Fruit fly (Drosophila melanogaster) whole organism, larva: Measurements from ENCODE around the gene CG12672.

ENCODE experiments used
- noc ChIP-seq: fragments of 200-800 bp; sonication (Bioruptor generic); optimal IDR thresholded peaks from 3 replicates; lab custom pipeline; 2019; ENCODE audit warnings: missing biosample characterization, mild to moderate bottlenecking, missing genetic modification characterization, moderate library complexity

Gene CG12672

DNA sequence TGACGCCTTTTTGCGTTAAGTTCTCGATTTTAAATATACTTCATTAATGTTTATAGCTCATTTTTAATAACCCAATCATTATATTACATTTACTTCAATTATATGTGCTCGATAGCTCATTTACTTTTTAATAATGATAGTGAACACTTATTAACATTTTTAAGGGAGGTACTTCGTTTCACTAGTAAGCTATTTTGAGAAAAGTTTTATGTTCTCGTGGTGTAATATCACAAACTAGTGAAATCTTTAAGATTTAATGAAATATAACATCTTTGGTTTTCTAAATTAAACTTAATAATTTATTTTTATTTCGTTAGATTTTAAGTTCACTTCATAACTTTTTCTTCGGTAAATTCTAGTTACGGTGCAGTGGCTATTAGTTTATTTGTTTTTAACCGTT is at the start of gene CG12672:
CG12672 (minus strand) TSS at position 101 of the 400 bp plus-strand sequence.
- TF ChIP-seq noc (tag; lab: Kevin White, UChicago) = no peak

DNA sequence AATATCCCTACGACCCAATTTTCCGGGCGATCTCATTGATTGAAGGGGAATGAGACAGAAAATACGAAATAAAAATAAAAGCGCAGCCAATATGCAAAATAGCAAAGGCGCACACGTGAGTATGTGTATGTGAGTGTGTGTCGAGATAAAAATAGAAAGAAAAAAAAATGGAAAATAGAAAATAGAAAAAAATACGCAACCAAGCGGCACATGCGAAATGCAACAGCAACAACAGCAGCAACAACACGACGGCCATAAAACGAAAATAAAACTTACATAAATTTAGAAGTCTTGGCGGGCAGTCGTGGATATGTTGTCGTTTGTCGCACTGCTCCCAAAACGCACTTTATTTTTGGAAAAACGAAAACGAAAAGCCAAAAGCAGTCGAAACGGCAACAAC is 49.8 kb upstream of the CG12672 start:
- no peak for TF ChIP-seq noc (tag; lab: Kevin White, UChicago)

DNA sequence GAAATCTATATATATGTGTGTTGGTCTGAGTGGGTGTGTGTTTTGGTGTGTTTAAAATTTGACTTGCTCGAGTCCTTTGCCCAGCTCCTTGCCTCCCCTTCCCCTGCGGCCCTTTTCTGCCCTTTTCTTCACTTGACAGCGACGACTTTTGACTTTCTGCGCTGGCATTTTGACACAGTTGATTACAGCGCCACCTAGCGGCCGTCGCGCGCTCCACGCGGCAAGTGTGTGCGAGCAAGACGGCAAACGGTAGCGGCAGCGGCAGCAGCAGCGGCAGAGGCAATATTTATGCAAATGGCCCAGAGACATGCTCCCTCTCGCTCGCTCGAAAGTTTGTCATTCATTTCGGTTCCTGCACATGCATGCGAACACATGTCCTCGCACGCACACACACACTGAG is 44.7 kb upstream of the CG12672 start:
- TF ChIP-seq noc (tag; lab: Kevin White, UChicago) = no peak

DNA sequence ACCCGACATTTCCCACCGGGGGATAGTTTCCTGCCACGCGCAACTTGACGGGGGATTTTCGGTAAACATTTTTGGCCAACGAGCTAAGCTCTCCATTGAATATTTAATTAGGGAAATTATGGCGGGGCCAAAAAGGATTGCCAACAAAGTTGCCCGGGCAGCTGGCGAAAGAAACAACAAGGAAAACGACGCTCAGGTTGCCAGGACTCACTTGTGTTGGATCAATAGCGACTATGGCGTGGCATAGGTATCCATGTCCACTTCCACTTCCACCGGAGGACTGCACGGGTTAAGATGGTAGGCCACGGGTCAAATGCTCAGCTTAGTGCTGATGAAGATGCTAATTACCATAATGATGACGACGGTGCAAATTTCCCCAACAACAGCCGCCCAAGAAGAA is 36.3 kb upstream of the CG12672 start, which contains the start of gene CG15373:
CG15373 (plus strand) TSS at position 301 of the 400 bp plus-strand sequence.
- no peak for TF ChIP-seq noc (tag; lab: Kevin White, UChicago)

DNA sequence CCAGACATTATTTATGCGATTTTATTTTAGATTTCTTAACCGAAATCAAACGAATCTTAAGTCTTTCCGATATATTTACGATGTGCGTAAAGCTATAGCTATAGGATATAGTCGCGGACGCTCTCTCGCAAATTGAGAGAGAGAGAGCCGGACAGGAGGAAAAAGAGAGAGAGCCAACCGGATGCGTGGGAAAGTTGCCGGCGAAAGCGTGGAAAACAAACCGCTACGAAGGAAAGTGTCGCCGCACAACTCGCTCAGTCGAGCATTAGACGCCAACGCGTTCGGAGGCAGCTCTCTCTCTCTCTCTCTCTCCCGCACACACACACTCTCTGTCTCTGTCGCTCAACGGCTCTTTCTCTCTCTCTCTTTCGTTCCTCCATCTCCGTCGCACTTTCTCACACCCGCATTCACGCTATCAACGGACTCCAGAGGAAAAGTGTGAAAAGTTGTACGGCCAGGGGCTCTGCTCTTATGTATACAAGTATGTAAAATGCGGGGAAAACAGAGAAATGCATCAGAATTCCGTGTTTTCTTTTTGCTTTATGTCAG is 16.3 kb upstream of the CG12672 start, which contains the start of gene CG6867:
CG6867 (plus strand) TSS at position 256 of the 549 bp plus-strand sequence.
- no peak for TF ChIP-seq noc (tag; lab: Kevin White, UChicago)

DNA sequence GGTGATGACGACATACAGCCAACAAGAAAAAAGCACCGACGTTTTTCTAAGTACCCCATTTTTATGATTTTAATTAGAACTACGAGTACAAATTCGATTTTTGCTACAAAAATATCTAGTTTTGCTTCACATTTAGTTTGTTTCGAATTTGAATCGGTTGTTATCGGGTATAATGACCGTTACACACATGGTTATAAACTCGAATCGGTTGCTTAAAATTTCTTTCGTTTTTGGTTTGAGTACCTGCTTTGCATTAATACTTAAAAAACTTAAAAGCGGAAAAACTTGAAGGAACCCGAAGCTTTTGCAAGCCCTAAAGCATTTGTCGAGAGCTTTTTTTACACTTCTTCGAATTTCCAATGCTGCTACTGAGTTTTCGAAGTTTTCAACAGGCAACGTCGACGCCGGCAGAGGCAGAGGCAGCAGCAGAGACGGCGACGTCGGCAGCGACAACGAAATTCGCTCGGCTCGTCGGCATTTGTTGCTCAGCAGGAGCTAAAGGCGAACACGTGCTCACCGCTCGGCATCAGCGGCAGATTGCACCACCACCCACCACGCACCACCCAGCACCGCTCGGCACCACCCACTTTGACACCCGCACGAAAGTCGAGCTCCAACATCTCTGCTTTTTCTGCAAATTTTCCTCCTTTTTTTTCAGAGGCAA is 11.2 kb upstream of the CG12672 start:
- TF ChIP-seq noc (tag; lab: Kevin White, UChicago) = no peak

DNA sequence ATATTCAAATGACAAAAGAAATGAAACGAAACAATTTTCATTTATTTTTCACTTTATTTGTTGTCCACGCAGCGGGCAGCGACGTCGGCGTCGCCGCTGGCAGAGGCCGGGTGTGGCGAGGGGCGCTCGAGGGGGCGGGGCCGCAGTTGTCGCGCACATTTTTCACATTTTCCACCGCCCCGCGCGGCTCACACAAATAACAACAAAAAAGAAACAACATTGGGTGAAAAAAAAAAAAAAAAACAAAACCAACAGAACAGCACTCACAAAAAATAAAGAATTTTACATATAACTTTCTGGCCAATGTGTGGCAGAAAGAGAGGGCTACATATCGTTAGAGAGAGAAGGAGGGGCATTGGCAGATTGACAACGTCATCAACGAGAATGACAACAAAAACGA is 7.2 kb upstream of the CG12672 start:
- TF ChIP-seq noc (tag; lab: Kevin White, UChicago) = no peak

DNA sequence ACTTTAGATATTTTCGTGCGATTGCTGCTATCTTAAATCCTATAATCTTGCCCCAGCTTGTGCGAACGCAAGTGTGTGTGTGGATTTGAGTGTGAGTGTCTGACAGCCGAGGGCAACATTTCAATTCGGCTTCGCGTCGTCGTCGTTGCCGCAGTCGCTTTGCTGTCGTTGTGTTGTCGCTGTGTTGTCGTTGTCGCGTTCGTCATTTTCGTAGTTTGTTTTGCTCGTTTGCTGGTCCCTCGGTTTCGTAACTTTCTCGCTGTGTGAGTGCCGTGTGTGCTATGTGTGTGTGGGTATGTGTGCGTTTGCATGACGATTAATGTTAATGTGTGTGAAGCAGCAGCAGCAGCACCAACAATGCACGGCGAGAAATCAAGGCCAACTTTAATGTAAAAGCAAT is 2.0 kb upstream of the CG12672 start:
- TF ChIP-seq noc (tag; lab: Kevin White, UChicago) = no peak

DNA sequence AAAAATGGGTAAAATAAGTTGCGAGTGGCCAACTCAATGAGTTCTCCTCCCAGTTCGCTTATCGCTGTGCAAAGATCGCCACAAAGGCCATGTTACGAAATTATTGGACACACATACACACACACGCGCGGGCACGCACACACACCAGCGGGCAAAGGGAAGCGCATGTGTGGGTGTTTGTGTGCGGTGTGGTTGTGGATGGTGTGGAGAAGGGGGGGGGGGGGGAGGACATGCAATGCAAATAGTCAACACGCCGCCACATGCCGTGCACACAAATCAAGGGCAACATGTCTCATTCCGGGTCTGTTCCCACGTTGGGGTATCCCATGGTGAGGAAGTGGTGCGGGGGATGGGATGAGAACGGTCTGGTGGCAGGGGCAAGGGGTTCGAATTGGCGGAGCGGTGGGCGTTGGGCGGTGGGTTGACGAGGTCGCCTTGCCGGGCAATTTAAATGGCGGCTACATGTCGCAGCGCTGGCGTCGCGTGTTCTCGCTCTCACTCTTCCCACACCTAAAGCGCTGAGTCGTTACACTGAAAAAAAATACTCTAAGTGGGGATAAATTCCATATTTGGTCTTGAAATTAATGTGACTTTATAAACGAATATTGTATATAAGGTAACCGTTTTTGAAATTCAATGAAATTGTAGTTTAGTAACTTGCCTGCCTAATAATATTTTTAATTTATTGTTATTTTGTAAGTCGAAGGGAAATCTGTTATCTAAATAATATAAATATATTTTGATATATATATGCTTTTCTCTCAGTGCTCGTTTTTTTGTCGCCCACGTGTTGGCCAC is 3.4 kb downstream of the CG12672 start:
- no peak for TF ChIP-seq noc (tag; lab: Kevin White, UChicago)

DNA sequence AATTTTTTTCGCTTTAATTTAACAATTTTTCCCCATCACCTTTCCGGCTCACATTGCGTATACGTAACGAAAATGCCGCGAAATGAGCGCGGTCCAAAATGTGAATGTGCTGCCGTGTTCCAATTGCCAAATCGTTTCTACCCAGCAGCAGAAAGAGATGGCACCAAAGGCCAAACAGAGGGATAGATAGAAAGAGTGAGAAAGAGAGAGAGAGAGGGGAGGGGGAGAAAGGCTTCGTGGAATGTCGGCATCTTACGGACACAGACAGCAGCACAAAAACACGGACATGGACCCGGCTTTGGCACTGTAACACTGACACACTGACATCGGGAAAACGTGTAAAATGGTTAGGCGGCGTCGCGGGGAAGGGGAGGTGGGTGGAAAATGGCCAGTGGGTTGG is 11.9 kb downstream of the CG12672 start:
- no peak for TF ChIP-seq noc (tag; lab: Kevin White, UChicago)

DNA sequence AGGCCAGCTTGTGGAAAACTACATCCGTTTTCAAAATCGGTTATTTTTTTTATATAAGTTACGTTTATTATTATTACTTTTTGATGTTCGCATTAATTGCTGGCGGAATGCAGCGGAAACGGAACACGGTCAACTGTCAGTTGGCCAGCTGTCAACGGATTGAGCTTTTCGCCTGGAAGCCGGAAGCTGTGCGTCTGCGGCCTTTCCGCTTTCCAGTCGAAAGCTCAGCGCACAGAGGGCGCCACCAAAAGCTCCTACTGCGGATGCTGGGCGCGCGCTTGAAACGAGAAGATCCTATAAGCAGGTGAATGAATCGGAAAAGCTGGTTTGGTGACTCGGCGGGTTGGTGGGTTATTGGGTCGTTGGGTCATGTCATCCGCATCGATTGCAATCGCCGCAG is 39.3 kb downstream of the CG12672 start:
- no peak for TF ChIP-seq noc (tag; lab: Kevin White, UChicago)

DNA sequence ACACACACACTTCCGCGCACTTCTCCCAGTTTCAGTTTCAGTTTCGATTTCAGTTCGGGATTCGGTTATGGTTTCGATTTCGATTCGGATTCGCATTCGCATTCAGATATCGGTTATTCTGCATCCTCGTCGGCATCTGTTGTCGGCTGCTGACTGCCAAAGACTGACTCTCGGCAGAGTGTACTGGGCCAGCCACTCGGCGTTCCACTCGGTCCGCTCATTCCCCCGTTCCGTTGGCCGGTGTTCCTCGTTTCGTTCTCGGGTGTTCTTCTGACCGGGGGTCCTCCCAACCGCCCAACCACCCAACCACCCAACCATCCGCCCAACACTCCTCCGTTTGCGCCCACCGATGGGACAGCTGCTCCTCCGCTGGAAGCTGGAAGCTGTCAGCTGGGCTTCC is 40.4 kb downstream of the CG12672 start:
- TF ChIP-seq noc (tag; lab: Kevin White, UChicago) = no peak

DNA sequence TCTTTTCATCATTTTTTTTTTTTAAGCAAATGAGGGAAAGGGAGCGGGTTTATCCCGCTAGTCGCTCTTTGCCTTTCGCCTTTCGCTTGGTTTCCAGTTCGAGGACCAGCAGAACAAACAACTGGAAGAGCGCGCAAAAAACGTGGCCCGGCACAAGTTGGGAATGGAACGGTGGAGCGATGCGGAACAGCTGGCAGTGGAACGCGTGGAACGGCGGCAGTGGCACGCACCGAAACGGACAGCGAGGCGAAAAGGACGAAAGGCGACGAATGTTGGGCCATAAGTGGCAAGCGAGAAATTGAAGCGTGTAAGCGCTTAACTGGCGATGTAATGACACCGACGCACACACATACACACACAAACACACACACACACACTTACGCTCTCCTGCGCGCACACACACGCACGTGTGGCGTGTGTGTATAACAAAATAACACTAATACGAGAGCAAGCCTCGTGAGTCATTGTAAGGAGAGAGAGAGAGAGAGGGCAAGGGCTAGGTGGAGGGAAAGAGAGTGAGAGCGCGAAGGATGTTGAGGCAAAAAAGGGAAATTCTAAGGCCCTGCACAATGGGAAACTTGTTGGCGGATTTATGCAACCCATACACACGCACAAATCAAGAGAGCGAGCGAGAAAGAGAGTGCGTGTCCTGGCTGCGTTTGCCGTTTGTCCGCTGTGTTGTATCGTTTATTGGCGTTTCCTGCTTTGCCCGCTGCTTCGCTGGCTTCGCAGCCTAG is 44.2 kb downstream of the CG12672 start:
- no peak for TF ChIP-seq noc (tag; lab: Kevin White, UChicago)
